Fruit fly (Drosophila melanogaster) S2 (cell line): ENCODE data around the gene pb.

ENCODE experiments used
- CG8478 ChIP-seq: fragments of >200 bp; optimal IDR thresholded peaks from 2 replicates; lab custom pipeline; 2018
- CTCF ChIP-seq, 2 experiments: fragments of >200 bp; optimal IDR thresholded peaks; 2 replicates each; lab custom pipeline; 2018

DNA sequence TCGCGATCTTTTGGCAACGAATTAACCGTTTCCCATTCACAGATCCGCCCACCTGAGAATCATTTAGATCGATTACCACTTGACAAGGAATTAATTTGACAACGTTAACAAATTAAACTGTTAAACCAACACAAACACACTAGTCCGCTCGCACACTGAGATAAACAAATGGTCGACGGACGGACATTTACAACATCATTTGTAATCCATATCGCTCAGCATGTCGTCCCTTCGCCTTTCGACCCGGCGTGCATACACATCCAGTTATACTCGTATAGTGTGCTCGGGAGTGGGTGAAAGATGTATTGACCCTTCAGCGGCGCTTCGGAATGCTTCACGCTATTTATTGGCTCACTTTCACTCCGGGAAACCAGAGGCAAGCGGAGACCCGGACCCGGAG, 6.1 kb downstream of the pb start:
- TF ChIP-seq CG8478 (lab: Kevin White, UChicago) (no peak), CTCF (optimal IDR thresholded peaks at IDR 0.05; lab: Kevin White, UChicago) (no peak)
